Fruit fly (Drosophila melanogaster) whole organism, embryonic: Measurements from ENCODE around the gene CG12194.

Source experiments
- Antp ChIP-seq: fragments of 200-800 bp; sonication (Bioruptor generic); optimal IDR thresholded peaks from 3 replicates; lab custom pipeline; 2016; ENCODE audit warnings: missing biosample characterization, missing genetic modification characterization
- B-H1 ChIP-seq: fragments of 200-800 bp; sonication (Bioruptor generic); IDR thresholded peaks from 3 replicates; pipeline ENCODE4 v1.3.6; 2022; ENCODE audit warnings: missing biosample characterization, missing genetic modification characterization
- CG10431 ChIP-seq: fragments of 200-800 bp; sonication (Bioruptor generic); optimal IDR thresholded peaks from 3 replicates; lab custom pipeline; 2018; ENCODE audit warnings: missing biosample characterization, mild to moderate bottlenecking, missing genetic modification characterization
- CG11723 ChIP-seq: fragments of 200-800 bp; sonication (Bioruptor generic); optimal IDR thresholded peaks from 2 replicates; lab custom pipeline; 2017; ENCODE audit warnings: missing biosample characterization, mild to moderate bottlenecking, missing genetic modification characterization
- CG18599 ChIP-seq: fragments of 200-800 bp; sonication (Bioruptor generic); optimal IDR thresholded peaks from 3 replicates; lab custom pipeline; 2017; ENCODE audit warnings: missing biosample characterization, missing genetic modification characterization, mild to moderate bottlenecking, moderate library complexity, missing genetic modification reagents
- CG2120 ChIP-seq: fragments of 200-800 bp; sonication (Bioruptor generic); optimal IDR thresholded peaks from 3 replicates; lab custom pipeline; 2016; ENCODE audit warnings: missing biosample characterization, missing genetic modification characterization
- CG2875 ChIP-seq: fragments of 200-800 bp; sonication (Bioruptor generic); optimal IDR thresholded peaks from 2 replicates; lab custom pipeline; 2017; ENCODE audit warnings: missing biosample characterization, mild to moderate bottlenecking, missing genetic modification characterization, missing genetic modification reagents
- CG30020 ChIP-seq: fragments of 200-800 bp; optimal IDR thresholded peaks from 2 replicates; lab custom pipeline; 2019; ENCODE audit warnings: missing biosample characterization, mild to moderate bottlenecking, missing genetic modification characterization, moderate library complexity
- CG3065 ChIP-seq: fragments of 200-800 bp; sonication (Bioruptor generic); optimal IDR thresholded peaks from 2 replicates; lab custom pipeline; 2016; ENCODE audit warnings: missing biosample characterization, missing genetic modification characterization
- CG31441 ChIP-seq: fragments of 200-800 bp; sonication (Bioruptor generic); IDR thresholded peaks from 2 replicates; pipeline ENCODE4 v1.3.6; 2022; ENCODE audit warnings: missing biosample characterization, missing genetic modification characterization
- CG3407 ChIP-seq: fragments of 200-800 bp; sonication (Bioruptor generic); optimal IDR thresholded peaks from 2 replicates; lab custom pipeline; 2018; ENCODE audit warnings: missing biosample characterization, mild to moderate bottlenecking, missing genetic modification characterization
- CG3726 ChIP-seq: fragments of 200-800 bp; sonication (Bioruptor generic); IDR thresholded peaks from 3 replicates; pipeline ENCODE4, ENCODE4 v1.3.6; 2022; ENCODE audit warnings: missing biosample characterization, missing genetic modification characterization
- CG42726 ChIP-seq: fragments of 200-800 bp; sonication (Bioruptor generic); IDR thresholded peaks from 2 replicates; pipeline ENCODE4 v1.3.6; 2022; ENCODE audit warnings: missing biosample characterization, missing genetic modification characterization; ENCODE audit not compliant: partially characterized antibody
- CG4360 ChIP-seq: fragments of 200-800 bp; sonication (Bioruptor generic); IDR thresholded peaks from 2 replicates; pipeline ENCODE4 v1.3.6; 2022; ENCODE audit warnings: missing biosample characterization, missing genetic modification characterization
- CG4730 ChIP-seq: fragments of 200-800 bp; sonication (Bioruptor generic); IDR thresholded peaks from 2 replicates; pipeline ENCODE4 v1.3.6; 2022; ENCODE audit warnings: missing biosample characterization, missing genetic modification characterization
- CG5180 ChIP-seq: fragments of 200-800 bp; sonication (Bioruptor generic); optimal IDR thresholded peaks from 3 replicates; lab custom pipeline; 2017; ENCODE audit warnings: missing biosample characterization, missing genetic modification characterization, mild to moderate bottlenecking, moderate library complexity, missing genetic modification reagents
- CG7357 ChIP-seq: fragments of 200-800 bp; sonication (Bioruptor generic); IDR thresholded peaks from 3 replicates; pipeline ENCODE4 v1.3.6; 2022; ENCODE audit warnings: missing biosample characterization, missing genetic modification characterization
- CG9215 ChIP-seq: fragments of 200-800 bp; sonication (Bioruptor generic); IDR thresholded peaks from 2 replicates; pipeline ENCODE4 v1.3.6; 2022; ENCODE audit warnings: missing biosample characterization, missing genetic modification characterization
- CG9609 ChIP-seq: fragments of 200-800 bp; sonication (Bioruptor generic); optimal IDR thresholded peaks from 3 replicates; lab custom pipeline; 2016; ENCODE audit warnings: missing biosample characterization, missing genetic modification characterization
- Drgx ChIP-seq: fragments of 200-800 bp; sonication (Bioruptor generic); IDR thresholded peaks from 2 replicates; pipeline ENCODE4 v1.3.6; 2022; ENCODE audit warnings: missing biosample characterization, missing genetic modification characterization
- Fer1 ChIP-seq: fragments of 200-800 bp; sonication (Bioruptor generic); optimal IDR thresholded peaks from 2 replicates; lab custom pipeline; 2017; ENCODE audit warnings: missing biosample characterization, mild to moderate bottlenecking, missing genetic modification characterization
- HHEX ChIP-seq: fragments of 200-800 bp; sonication (Bioruptor generic); optimal IDR thresholded peaks from 3 replicates; lab custom pipeline; 2017; ENCODE audit warnings: missing biosample characterization, mild to moderate bottlenecking, missing genetic modification characterization, missing genetic modification reagents
- Hr51 ChIP-seq, 2 experiments: fragments of 200-800 bp; sonication (Bioruptor generic); optimal IDR thresholded peaks; 2 replicates in 1 of 2; 3 replicates in 1 of 2; lab custom pipeline; 2016 to 2018; ENCODE audit warnings: missing biosample characterization in 2 of 2, missing genetic modification characterization in 2 of 2, mild to moderate bottlenecking in 1 of 2, moderate library complexity in 1 of 2
- Lim3 ChIP-seq: fragments of 200-800 bp; sonication (Bioruptor generic); IDR thresholded peaks from 2 replicates; pipeline ENCODE4 v1.3.6; 2022; ENCODE audit warnings: missing biosample characterization, missing genetic modification characterization
- NC2β ChIP-seq: fragments of 200-800 bp; sonication (Bioruptor generic); optimal IDR thresholded peaks from 2 replicates; lab custom pipeline; 2016; ENCODE audit warnings: missing biosample characterization, missing genetic modification characterization
- NFAT ChIP-seq: fragments of 200-800 bp; sonication (Bioruptor generic); IDR thresholded peaks from 2 replicates; pipeline ENCODE4 v1.3.6; 2022; ENCODE audit warnings: missing biosample characterization, missing genetic modification characterization
- Nf-YA ChIP-seq: fragments of 200-800 bp; sonication (Bioruptor generic); IDR thresholded peaks from 2 replicates; pipeline ENCODE4 v1.3.6; 2022; ENCODE audit warnings: missing biosample characterization, missing genetic modification characterization
- Pdp1 ChIP-seq, 2 experiments: fragments of 200-800 bp; sonication (Bioruptor generic); optimal IDR thresholded peaks; 3 replicates each; lab custom pipeline; 2016; ENCODE audit warnings: missing biosample characterization in 2 of 2, missing genetic modification characterization in 2 of 2, mild to moderate bottlenecking in 1 of 2, moderate library complexity in 1 of 2
- corto ChIP-seq: fragments of 200-800 bp; sonication (Bioruptor generic); optimal IDR thresholded peaks from 2 replicates; lab custom pipeline; 2016; ENCODE audit warnings: missing biosample characterization, mild to moderate bottlenecking, missing genetic modification characterization, moderate library complexity
- crp ChIP-seq, 2 experiments: fragments of 200-800 bp; sonication (Bioruptor generic); optimal IDR thresholded peaks; 2 replicates in 1 of 2; 3 replicates in 1 of 2; lab custom pipeline; 2017; ENCODE audit warnings: missing biosample characterization in 2 of 2, missing genetic modification characterization in 2 of 2, mild to moderate bottlenecking in 1 of 2, moderate library complexity in 1 of 2
- dan ChIP-seq: fragments of 200-800 bp; sonication (Bioruptor generic); IDR thresholded peaks from 2 replicates; pipeline ENCODE4 v1.3.6; 2022; ENCODE audit warnings: missing biosample characterization, missing genetic modification characterization
- dmrt11E ChIP-seq: fragments of 200-800 bp; sonication (Bioruptor generic); optimal IDR thresholded peaks from 3 replicates; lab custom pipeline; 2018; ENCODE audit warnings: missing biosample characterization, mild to moderate bottlenecking, missing genetic modification characterization, moderate library complexity
- en ChIP-seq: fragments of 200-800 bp; sonication (Bioruptor generic); optimal IDR thresholded peaks from 2 replicates; lab custom pipeline; 2016; ENCODE audit warnings: missing biosample characterization, missing genetic modification characterization
- exex ChIP-seq: fragments of 200-800 bp; sonication (Bioruptor generic); optimal IDR thresholded peaks from 4 replicates; lab custom pipeline; 2018; ENCODE audit warnings: missing biosample characterization, mild to moderate bottlenecking, missing genetic modification characterization, moderate library complexity
- eyg ChIP-seq: fragments of 200-800 bp; sonication (Bioruptor generic); optimal IDR thresholded peaks from 3 replicates; lab custom pipeline; 2016; ENCODE audit warnings: missing biosample characterization, missing genetic modification characterization
- ham ChIP-seq: fragments of 200-800 bp; sonication (Bioruptor generic); IDR thresholded peaks from 2 replicates; pipeline ENCODE4 v1.3.6; 2022; ENCODE audit warnings: missing biosample characterization, missing genetic modification characterization
- hb ChIP-seq: fragments of 200-800 bp; sonication (Bioruptor generic); IDR thresholded peaks from 3 replicates; pipeline ENCODE4 v1.3.6; 2022; ENCODE audit warnings: missing biosample characterization, missing genetic modification characterization; ENCODE audit not compliant: partially characterized antibody
- jing ChIP-seq: fragments of 200-800 bp; sonication (Bioruptor generic); optimal IDR thresholded peaks from 2 replicates; lab custom pipeline; 2018; ENCODE audit warnings: missing biosample characterization, mild to moderate bottlenecking, missing genetic modification characterization
- pita ChIP-seq: fragments of 200-800 bp; sonication (Bioruptor generic); optimal IDR thresholded peaks from 2 replicates; lab custom pipeline; 2017; ENCODE audit warnings: missing biosample characterization, mild to moderate bottlenecking, missing genetic modification characterization
- prd ChIP-seq, 3 experiments: fragments of >200 bp in 2 of 3; fragments of 200-800 bp in 1 of 3; sonication (Bioruptor generic) in 1 of 3; optimal IDR thresholded peaks in 2 of 3; IDR thresholded peaks in 1 of 3; 2 replicates in 2 of 3; 3 replicates in 1 of 3; pipeline versions ENCODE4 v1.3.6 to Lab custom; 2017 to 2022; ENCODE audit warnings: missing biosample characterization in 1 of 3, missing genetic modification characterization in 1 of 3
- psq ChIP-seq: fragments of 200-800 bp; sonication (Bioruptor generic); optimal IDR thresholded peaks from 2 replicates; lab custom pipeline; 2017; ENCODE audit warnings: missing biosample characterization, missing genetic modification characterization
- row ChIP-seq: fragments of 200-800 bp; sonication (Bioruptor generic); IDR thresholded peaks from 3 replicates; pipeline ENCODE4 v1.3.6; 2022; ENCODE audit warnings: missing biosample characterization, missing genetic modification characterization
- run ChIP-seq: fragments of 200-800 bp; sonication (Bioruptor generic); optimal IDR thresholded peaks from 3 replicates; lab custom pipeline; 2018; ENCODE audit warnings: missing biosample characterization, mild to moderate bottlenecking, missing genetic modification characterization
- salm ChIP-seq: fragments of 200-800 bp; sonication (Bioruptor generic); optimal IDR thresholded peaks from 2 replicates; lab custom pipeline; 2018; ENCODE audit warnings: missing biosample characterization, mild to moderate bottlenecking, missing genetic modification characterization
- slp2 ChIP-seq: fragments of 200-800 bp; sonication (Bioruptor generic); optimal IDR thresholded peaks from 2 replicates; lab custom pipeline; 2016; ENCODE audit warnings: missing biosample characterization, missing genetic modification characterization
- ssp ChIP-seq: fragments of 200-800 bp; sonication (Bioruptor generic); IDR thresholded peaks from 2 replicates; pipeline ENCODE4 v1.3.6; 2022; ENCODE audit warnings: missing biosample characterization, missing genetic modification characterization
- twi ChIP-seq: fragments of 200-800 bp; optimal IDR thresholded peaks from 2 replicates; lab custom pipeline; 2019; ENCODE audit warnings: missing biosample characterization, mild to moderate bottlenecking, missing genetic modification characterization, moderate library complexity
- vnd ChIP-seq: fragments of 200-800 bp; sonication (Bioruptor generic); IDR thresholded peaks from 3 replicates; pipeline ENCODE4 v1.3.6; 2022; ENCODE audit warnings: missing biosample characterization, missing genetic modification characterization; ENCODE audit not compliant: partially characterized antibody
- zen ChIP-seq: fragments of 200-800 bp; sonication (Bioruptor generic); optimal IDR thresholded peaks from 3 replicates; lab custom pipeline; 2018; ENCODE audit warnings: missing biosample characterization, mild to moderate bottlenecking, missing genetic modification characterization, moderate library complexity

CG12194 gene

dm6 chr2L:4837772-4838397 lies at the start of gene CG12194, which contains the start of gene tank (continued):
- peak; percentile 71 for TF ChIP-seq vnd (GFP tag; lab: Robert Waterston, UW)
- peak; percentile 99 for TF ChIP-seq Hr51 (GFP tag; optimal IDR thresholded peaks at IDR 0.05; lab: Kevin White, UChicago)
- TF ChIP-seq NC2β (GFP tag; lab: Kevin White, UChicago) = peak; percentile 99
- TF ChIP-seq CG7357 (GFP tag; lab: Robert Waterston, UW) = peak; percentile 96
- peak; percentile 88 for TF ChIP-seq CG4360
- peak; percentile 99 for TF ChIP-seq CG9609 (GFP tag; lab: Kevin White, UChicago)
- TF ChIP-seq salm (tag; lab: Kevin White, UChicago) = peak; percentile 98
- peak; percentile 99 for TF ChIP-seq HHEX
- peak; percentile 99 for TF ChIP-seq slp2 (GFP tag; lab: Kevin White, UChicago)
- TF ChIP-seq CG11723 (GFP tag; lab: Kevin White, UChicago) = peak; percentile 98
- TF ChIP-seq Pdp1 (GFP tag; optimal IDR thresholded peaks at IDR 0.05; lab: Kevin White, UChicago) = peak; percentile 98 to 99
- peak; percentile 69 for TF ChIP-seq CG42726
- peak; percentile 29; the same call in 1 of the 3 replicates for TF ChIP-seq hb
- TF ChIP-seq CG3065 (GFP tag; lab: Kevin White, UChicago) = peak; percentile 99
- peak; percentile 100 for TF ChIP-seq Drgx (GFP tag; lab: Robert Waterston, UW)
- peak; percentile 68 for TF ChIP-seq CG30020 (tag; lab: Kevin White, UChicago)
- TF ChIP-seq CG3407 (GFP tag; lab: Kevin White, UChicago) = peak; percentile 98
- peak; percentile 98 for TF ChIP-seq dmrt11E (tag; lab: Kevin White, UChicago)
- TF ChIP-seq psq (GFP tag; lab: Kevin White, UChicago) = peak; percentile 95
- TF ChIP-seq Lim3 (GFP tag; lab: Robert Waterston, UW) = peak; percentile 97
- peak; percentile 96 for TF ChIP-seq run (tag; lab: Kevin White, UChicago)
- peak; percentile 99 for TF ChIP-seq jing
- peak; percentile 40 to 78 for TF ChIP-seq crp (GFP tag; optimal IDR thresholded peaks at IDR 0.05; lab: Kevin White, UChicago)
- peak; percentile 97 for TF ChIP-seq dan
- TF ChIP-seq corto (GFP tag; lab: Kevin White, UChicago) = peak; percentile 96
- TF ChIP-seq zen (tag; lab: Kevin White, UChicago) = peak; percentile 98
- peak; percentile 99 for TF ChIP-seq NFAT (GFP tag; lab: Robert Waterston, UW)
- TF ChIP-seq ham (GFP tag; lab: Robert Waterston, UW) = peak; percentile 97
- TF ChIP-seq twi (tag; lab: Kevin White, UChicago) = peak; percentile 91
- peak; percentile 95 for TF ChIP-seq ssp (GFP tag; lab: Robert Waterston, UW)
- peak; percentile 99 for TF ChIP-seq row (GFP tag; lab: Robert Waterston, UW)
- peak; percentile 99 for TF ChIP-seq Antp (GFP tag; lab: Kevin White, UChicago)
- TF ChIP-seq CG18599 (GFP tag; lab: Kevin White, UChicago) = peak; percentile 98
- peak; percentile 98 for TF ChIP-seq Fer1 (GFP tag; lab: Kevin White, UChicago)
- peak; percentile 85 for TF ChIP-seq exex (tag; lab: Kevin White, UChicago)
- peak; percentile 79 for TF ChIP-seq CG10431
- peak; percentile 97 for TF ChIP-seq CG9215 (GFP tag; lab: Robert Waterston, UW)
- no peak for TF ChIP-seq pita (GFP tag; lab: Kevin White, UChicago)
- peak; percentile 97 for TF ChIP-seq CG31441
- peak; percentile 99 for TF ChIP-seq B-H1 (GFP tag; lab: Robert Waterston, UW)
- peak; percentile 99 for TF ChIP-seq CG2875 (GFP tag; lab: Kevin White, UChicago)
- peak; percentile 99 for TF ChIP-seq eyg (GFP tag; lab: Kevin White, UChicago)
- TF ChIP-seq CG3726 = peak; percentile 99
- no peak for TF ChIP-seq prd (optimal IDR thresholded peaks at IDR 0.05; lab: Kevin White, UChicago)
- TF ChIP-seq prd (GFP tag; IDR thresholded peaks at IDR 0.05; lab: Robert Waterston, UW) = peak; percentile 100
- TF ChIP-seq CG2120 (GFP tag; lab: Kevin White, UChicago) = peak; percentile 99
- TF ChIP-seq CG5180 = peak; percentile 84
- TF ChIP-seq Nf-YA (GFP tag; lab: Robert Waterston, UW) = peak; percentile 99
- TF ChIP-seq CG4730 (GFP tag; lab: Robert Waterston, UW) = peak; percentile 99
- TF ChIP-seq en (GFP tag; lab: Kevin White, UChicago) = peak; percentile 99
